Worm (Caenorhabditis elegans): Measurements from ENCODE around the gene str-180.

- TF ChIP-seq ZK546.5 (tag; optimal IDR thresholded peaks at IDR 0.05) = no peak
- TF ChIP-seq ceh-82 (tag; optimal IDR thresholded peaks at IDR 0.05) = no peak
- no peak for TF ChIP-seq ama-1 (optimal IDR thresholded peaks at IDR 0.05)
- no peak for TF ChIP-seq mdl-1 (tag; optimal IDR thresholded peaks at IDR 0.05)
- no peak for TF ChIP-seq lin-39 (tag; optimal IDR thresholded peaks at IDR 0.05)
- TF ChIP-seq lin-15B (tag; optimal IDR thresholded peaks at IDR 0.05) = no peak
- no peak for TF ChIP-seq tbx-2 (tag; optimal IDR thresholded peaks at IDR 0.05)
These were observed 34.1 kb upstream of the str-180 start, which contains the start of gene era-1 for ce11 chrV:6702692-6703091.

All from whole organism, L3 larva.